Fruit fly (Drosophila melanogaster) whole organism, embryonic: ENCODE results near the gene Nepl20.

ENCODE experiments used
- Awh ChIP-seq: fragments of 200-800 bp; sonication (Bioruptor generic); IDR thresholded peaks from 2 replicates; pipeline ENCODE4, ENCODE4 v1.3.6; 2022; ENCODE audit warnings: missing biosample characterization, missing genetic modification characterization
- BtbVII ChIP-seq: fragments of 200-800 bp; sonication (Bioruptor generic); optimal IDR thresholded peaks from 3 replicates; lab custom pipeline; 2017; ENCODE audit warnings: missing biosample characterization, mild to moderate bottlenecking, missing genetic modification characterization
- CG10267 ChIP-seq: fragments of 200-800 bp; sonication (Bioruptor generic); optimal IDR thresholded peaks from 2 replicates; lab custom pipeline; 2018; ENCODE audit warnings: missing biosample characterization, mild to moderate bottlenecking, missing genetic modification characterization, moderate library complexity
- CG10565 ChIP-seq: fragments of 200-800 bp; sonication (Bioruptor generic); optimal IDR thresholded peaks from 3 replicates; lab custom pipeline; 2016; ENCODE audit warnings: missing biosample characterization, mild to moderate bottlenecking, missing genetic modification characterization
- CG11398 ChIP-seq: fragments of 200-800 bp; sonication (Bioruptor generic); optimal IDR thresholded peaks from 2 replicates; lab custom pipeline; 2016; ENCODE audit warnings: missing biosample characterization, missing genetic modification characterization
- CG12219 ChIP-seq: fragments of 200-800 bp; sonication (Bioruptor generic); optimal IDR thresholded peaks from 3 replicates; lab custom pipeline; 2018; ENCODE audit warnings: missing biosample characterization, mild to moderate bottlenecking, missing genetic modification characterization
- CG12942 ChIP-seq: fragments of 200-800 bp; sonication (Bioruptor generic); optimal IDR thresholded peaks from 3 replicates; lab custom pipeline; 2016; ENCODE audit warnings: missing biosample characterization, missing genetic modification characterization
- CG1603 ChIP-seq: fragments of 200-800 bp; sonication (Bioruptor generic); optimal IDR thresholded peaks from 2 replicates; lab custom pipeline; 2019; ENCODE audit warnings: missing biosample characterization, mild to moderate bottlenecking, missing genetic modification characterization, moderate library complexity
- CG1792 ChIP-seq: fragments of 200-800 bp; sonication (Bioruptor generic); optimal IDR thresholded peaks from 2 replicates; lab custom pipeline; 2016; ENCODE audit warnings: missing biosample characterization, missing genetic modification characterization
- CG18764 ChIP-seq: fragments of 200-800 bp; sonication (Bioruptor generic); optimal IDR thresholded peaks from 3 replicates; lab custom pipeline; 2016; ENCODE audit warnings: missing biosample characterization, missing genetic modification characterization
- CG3281 ChIP-seq: fragments of 200-800 bp; sonication (Bioruptor generic); optimal IDR thresholded peaks from 3 replicates; lab custom pipeline; 2017; ENCODE audit warnings: missing biosample characterization, mild to moderate bottlenecking, missing genetic modification characterization
- CG3838 ChIP-seq: fragments of 200-800 bp; sonication (Bioruptor generic); optimal IDR thresholded peaks from 3 replicates; lab custom pipeline; 2016; ENCODE audit warnings: missing biosample characterization, missing genetic modification characterization
- CG4360 ChIP-seq: fragments of 200-800 bp; sonication (Bioruptor generic); IDR thresholded peaks from 2 replicates; pipeline ENCODE4 v1.3.6; 2022; ENCODE audit warnings: missing biosample characterization, missing genetic modification characterization
- CG4854 ChIP-seq: fragments of 200-800 bp; sonication (Bioruptor generic); optimal IDR thresholded peaks from 2 replicates; lab custom pipeline; 2016; ENCODE audit warnings: missing biosample characterization, missing genetic modification characterization, inconsistent platforms
- CG6254 ChIP-seq: fragments of 200-800 bp; sonication (Bioruptor generic); optimal IDR thresholded peaks from 3 replicates; lab custom pipeline; 2017; ENCODE audit warnings: mild to moderate bottlenecking, missing biosample characterization, missing genetic modification reagents, missing genetic modification characterization
- CG8765 ChIP-seq: fragments of 200-800 bp; sonication (Bioruptor generic); IDR thresholded peaks from 2 replicates; pipeline ENCODE4 v1.3.6; 2022; ENCODE audit warnings: missing biosample characterization, missing genetic modification characterization
- CG9609 ChIP-seq: fragments of 200-800 bp; sonication (Bioruptor generic); optimal IDR thresholded peaks from 3 replicates; lab custom pipeline; 2016; ENCODE audit warnings: missing biosample characterization, missing genetic modification characterization
- CHES-1-like ChIP-seq: fragments of 200-800 bp; sonication (Bioruptor generic); optimal IDR thresholded peaks from 2 replicates; lab custom pipeline; 2016; ENCODE audit warnings: missing biosample characterization, missing genetic modification characterization
- D ChIP-seq, 2 experiments: fragments of 200-800 bp in 1 of 2; fragments of >200 bp in 1 of 2; sonication (Bioruptor generic) in 1 of 2; optimal IDR thresholded peaks; 2 replicates in 1 of 2; 3 replicates in 1 of 2; lab custom pipeline; 2017; ENCODE audit warnings: mild to moderate bottlenecking in 1 of 2, missing biosample characterization in 1 of 2, missing genetic modification characterization in 1 of 2, missing genetic modification reagents in 1 of 2
- Dad ChIP-seq: fragments of 200-800 bp; sonication (Bioruptor generic); optimal IDR thresholded peaks from 3 replicates; lab custom pipeline; 2016; ENCODE audit warnings: missing biosample characterization, missing genetic modification characterization
- Dek ChIP-seq: fragments of 200-800 bp; sonication (Bioruptor generic); optimal IDR thresholded peaks from 3 replicates; lab custom pipeline; 2019; ENCODE audit warnings: missing biosample characterization, mild to moderate bottlenecking, missing genetic modification characterization, moderate library complexity
- Dfd ChIP-seq, 2 experiments: fragments of >200 bp; optimal IDR thresholded peaks; 2 replicates each; lab custom pipeline; 2017; ENCODE audit warnings: missing biosample characterization in 2 of 2, missing genetic modification characterization in 2 of 2
- Dip3 ChIP-seq: fragments of 200-800 bp; sonication (Bioruptor generic); optimal IDR thresholded peaks from 3 replicates; lab custom pipeline; 2016; ENCODE audit warnings: missing biosample characterization, missing genetic modification characterization
- Dll ChIP-seq: fragments of 200-800 bp; sonication (Bioruptor generic); IDR thresholded peaks from 4 replicates; pipeline ENCODE4 v1.3.6; 2022; ENCODE audit warnings: missing biosample characterization, missing genetic modification characterization; ENCODE audit not compliant: partially characterized antibody
- Fer1 ChIP-seq: fragments of 200-800 bp; sonication (Bioruptor generic); optimal IDR thresholded peaks from 2 replicates; lab custom pipeline; 2017; ENCODE audit warnings: missing biosample characterization, mild to moderate bottlenecking, missing genetic modification characterization
- H2.0 ChIP-seq: fragments of 200-800 bp; sonication (Bioruptor generic); IDR thresholded peaks from 2 replicates; pipeline ENCODE4 v1.3.6; 2022; ENCODE audit warnings: missing biosample characterization, missing genetic modification characterization
- HLH3B ChIP-seq: fragments of 200-800 bp; sonication (Bioruptor generic); IDR thresholded peaks from 2 replicates; pipeline ENCODE4 v1.3.6; 2022; ENCODE audit warnings: missing biosample characterization, missing genetic modification characterization
- Hand ChIP-seq: fragments of 200-800 bp; sonication (Bioruptor generic); optimal IDR thresholded peaks from 2 replicates; lab custom pipeline; 2017; ENCODE audit warnings: mild to moderate bottlenecking, missing biosample characterization, missing genetic modification reagents, missing genetic modification characterization
- Lim3 ChIP-seq: fragments of 200-800 bp; sonication (Bioruptor generic); IDR thresholded peaks from 2 replicates; pipeline ENCODE4 v1.3.6; 2022; ENCODE audit warnings: missing biosample characterization, missing genetic modification characterization
- Med ChIP-seq: fragments of 200-800 bp; sonication (Bioruptor generic); peaks from one replicate; lab custom pipeline; 2016; ENCODE audit warnings: missing biosample characterization, missing genetic modification characterization, mild to moderate bottlenecking, inconsistent platforms, moderate library complexity
- ac ChIP-seq: fragments of 200-800 bp; sonication (Bioruptor generic); optimal IDR thresholded peaks from 3 replicates; lab custom pipeline; 2017; ENCODE audit warnings: missing biosample characterization, mild to moderate bottlenecking, missing genetic modification characterization
- ash1 ChIP-seq: fragments of 200-800 bp; sonication (Bioruptor generic); optimal IDR thresholded peaks from 2 replicates; lab custom pipeline; 2018; ENCODE audit warnings: missing biosample characterization, mild to moderate bottlenecking, missing genetic modification characterization
- az2 ChIP-seq: fragments of 200-800 bp; sonication (Bioruptor generic); optimal IDR thresholded peaks from 3 replicates; lab custom pipeline; 2016; ENCODE audit warnings: missing biosample characterization, missing genetic modification characterization
- crol ChIP-seq: fragments of 200-800 bp; sonication (Bioruptor generic); IDR thresholded peaks from 2 replicates; pipeline ENCODE4 v1.3.6; 2022; ENCODE audit warnings: missing biosample characterization, missing genetic modification characterization
- dan ChIP-seq: fragments of 200-800 bp; sonication (Bioruptor generic); IDR thresholded peaks from 2 replicates; pipeline ENCODE4 v1.3.6; 2022; ENCODE audit warnings: missing biosample characterization, missing genetic modification characterization
- eve ChIP-seq, 2 experiments: fragments of >200 bp; optimal IDR thresholded peaks; 2 replicates each; lab custom pipeline; 2017; ENCODE audit warnings: missing biosample characterization in 2 of 2, missing genetic modification characterization in 2 of 2
- ham ChIP-seq: fragments of 200-800 bp; sonication (Bioruptor generic); IDR thresholded peaks from 2 replicates; pipeline ENCODE4 v1.3.6; 2022; ENCODE audit warnings: missing biosample characterization, missing genetic modification characterization
- insv ChIP-seq, 2 experiments: fragments of 200-800 bp; sonication (Bioruptor generic); optimal IDR thresholded peaks; 3 replicates each; lab custom pipeline; 2016 to 2018; ENCODE audit warnings: missing biosample characterization in 2 of 2, missing genetic modification characterization in 2 of 2
- mam ChIP-seq: fragments of 200-800 bp; sonication (Bioruptor generic); optimal IDR thresholded peaks from 3 replicates; lab custom pipeline; 2016; ENCODE audit warnings: missing biosample characterization, missing genetic modification characterization
- nom ChIP-seq: fragments of 200-800 bp; sonication (Bioruptor generic); optimal IDR thresholded peaks from 2 replicates; lab custom pipeline; 2017; ENCODE audit warnings: missing biosample characterization, missing genetic modification characterization, mild to moderate bottlenecking, moderate library complexity, missing genetic modification reagents
- pan ChIP-seq, 4 experiments: fragments of >200 bp in 3 of 4; fragments of 200-800 bp in 1 of 4; sonication (Bioruptor generic) in 1 of 4; optimal IDR thresholded peaks in 3 of 4; IDR thresholded peaks in 1 of 4; 2 replicates each; pipeline versions ENCODE4 v1.3.6 to Lab custom; 2017 to 2022; ENCODE audit warnings: missing biosample characterization in 2 of 4, missing genetic modification characterization in 2 of 4, mixed read lengths in 1 of 4
- psq ChIP-seq: fragments of 200-800 bp; sonication (Bioruptor generic); optimal IDR thresholded peaks from 2 replicates; lab custom pipeline; 2017; ENCODE audit warnings: missing biosample characterization, missing genetic modification characterization
- run ChIP-seq: fragments of 200-800 bp; sonication (Bioruptor generic); optimal IDR thresholded peaks from 3 replicates; lab custom pipeline; 2018; ENCODE audit warnings: missing biosample characterization, mild to moderate bottlenecking, missing genetic modification characterization
- so ChIP-seq: fragments of 200-800 bp; sonication (Bioruptor generic); IDR thresholded peaks from 3 replicates; pipeline ENCODE4 v1.3.6; 2022; ENCODE audit warnings: missing biosample characterization, missing genetic modification characterization
- sr ChIP-seq: fragments of 200-800 bp; sonication (Bioruptor generic); IDR thresholded peaks from 3 replicates; pipeline ENCODE4 v1.3.6; 2022; ENCODE audit warnings: missing biosample characterization, missing genetic modification characterization
- ssp ChIP-seq: fragments of 200-800 bp; sonication (Bioruptor generic); IDR thresholded peaks from 2 replicates; pipeline ENCODE4 v1.3.6; 2022; ENCODE audit warnings: missing biosample characterization, missing genetic modification characterization
- vvl ChIP-seq: fragments of 200-800 bp; sonication (Bioruptor generic); IDR thresholded peaks from 2 replicates; pipeline ENCODE4 v1.3.6; 2022; ENCODE audit warnings: missing biosample characterization, missing genetic modification characterization
- zfh2 ChIP-seq: fragments of 200-800 bp; sonication (Bioruptor generic); optimal IDR thresholded peaks from 2 replicates; lab custom pipeline; 2016; ENCODE audit warnings: missing biosample characterization, missing genetic modification characterization

Gene Nepl20

DNA sequence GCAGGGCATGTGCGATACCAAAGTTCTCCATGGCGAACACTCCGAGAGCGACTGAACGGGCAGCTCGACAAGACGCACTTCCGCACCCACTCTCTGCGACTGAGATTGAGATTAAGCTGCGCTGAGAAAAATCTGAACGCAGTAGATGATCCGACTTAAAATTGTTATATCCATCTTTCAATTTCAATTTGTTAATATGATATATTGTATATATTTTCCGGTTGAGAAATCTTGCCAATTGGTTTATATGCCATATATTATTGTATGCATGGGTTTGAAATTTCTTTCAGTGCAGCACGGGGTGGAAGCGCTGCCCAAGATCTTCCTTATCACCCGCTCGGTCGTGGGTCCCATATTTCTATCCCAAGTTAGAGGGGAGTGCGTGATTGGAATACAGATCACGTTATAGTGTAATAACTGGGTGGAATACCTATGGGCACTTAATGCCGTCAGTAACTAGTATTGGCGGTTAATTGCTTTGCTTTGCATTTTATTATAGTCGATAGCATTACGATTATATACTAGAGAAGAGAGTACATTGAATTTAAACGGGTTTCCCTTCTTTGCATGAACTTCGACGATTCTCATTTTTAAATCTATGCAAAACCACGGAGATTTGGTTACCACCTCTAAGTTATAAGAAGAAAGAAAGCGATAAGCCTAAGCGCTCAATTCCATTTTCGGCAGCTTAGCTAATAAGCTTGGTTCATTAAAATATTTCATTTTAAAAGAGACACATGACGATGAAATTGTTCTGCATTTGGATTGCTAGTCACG lies at the start of gene Nepl20, which contains the start of gene Nepl19 (continued):
- TF ChIP-seq so (GFP tag; lab: Robert Waterston, UW) (peak; percentile 68; the same call in 1 of the 3 replicates), BtbVII (GFP tag; lab: Kevin White, UChicago) (peak; percentile 75), ham (GFP tag; lab: Robert Waterston, UW) (no peak), Lim3 (GFP tag; lab: Robert Waterston, UW) (no peak; the same call in 1 of the 2 replicates), CG1603 (tag; lab: Kevin White, UChicago) (peak; percentile 92), ssp (GFP tag; lab: Robert Waterston, UW) (peak; percentile 76), run (tag; lab: Kevin White, UChicago) (peak; percentile 37), CG18764 (GFP tag; lab: Kevin White, UChicago) (peak; percentile 54), H2.0 (GFP tag; lab: Robert Waterston, UW) (peak; percentile 69), nom (GFP tag; lab: Kevin White, UChicago) (peak; percentile 62), CHES-1-like (no peak), CG11398 (GFP tag; lab: Kevin White, UChicago) (no peak), az2 (peak; percentile 75), CG8765 (peak; percentile 37; the same call in 1 of the 2 replicates), CG4854 (no peak), mam (GFP tag; lab: Kevin White, UChicago) (peak; percentile 65), sr (0 out of 3 replicates have a peak, but pooled peaks have one; percentile 38), zfh2 (GFP tag; lab: Kevin White, UChicago) (peak; percentile 44), D (optimal IDR thresholded peaks at IDR 0.05; lab: Kevin White, UChicago) (no peak), D (GFP tag; optimal IDR thresholded peaks at IDR 0.05; lab: Kevin White, UChicago) (peak; percentile 70), Med (GFP tag; lab: Kevin White, UChicago) (peak; percentile 91), crol (GFP tag; lab: Robert Waterston, UW) (peak; percentile 44), Dad (GFP tag; lab: Kevin White, UChicago) (peak; percentile 45), Dll (GFP tag; lab: Robert Waterston, UW) (0 out of 4 replicates have a peak, but pooled peaks have one; percentile 43), CG10267 (peak; percentile 71), CG3838 (peak; percentile 19), insv (GFP tag; optimal IDR thresholded peaks at IDR 0.05; lab: Kevin White, UChicago) (no peak), eve (GFP tag; optimal IDR thresholded peaks at IDR 0.05; lab: Kevin White, UChicago) (no peak), Dfd (GFP tag; optimal IDR thresholded peaks at IDR 0.05; lab: Kevin White, UChicago) (no peak), ac (peak; percentile 2), Awh (GFP tag; lab: Robert Waterston, UW) (peak; percentile 69), Dip3 (GFP tag; lab: Kevin White, UChicago) (peak; percentile 53), CG10565 (GFP tag; lab: Kevin White, UChicago) (no peak), CG3281 (peak; percentile 79), psq (GFP tag; lab: Kevin White, UChicago) (no peak), CG12942 (GFP tag; lab: Kevin White, UChicago) (peak; percentile 58), CG1792 (GFP tag; lab: Kevin White, UChicago) (peak; percentile 25), HLH3B (peak; percentile 79), Dek (peak; percentile 67), CG9609 (GFP tag; lab: Kevin White, UChicago) (no peak), Hand (GFP tag; lab: Kevin White, UChicago) (peak; percentile 64), vvl (GFP tag; lab: Robert Waterston, UW) (peak; percentile 93), ash1 (GFP tag; lab: Kevin White, UChicago) (no peak), dan (GFP tag; lab: Robert Waterston, UW) (peak; percentile 42; the same call in 1 of the 2 replicates), pan (optimal IDR thresholded peaks at IDR 0.05; lab: Kevin White, UChicago) (no peak), pan (GFP tag; optimal IDR thresholded peaks at IDR 0.05 in 1 of 2, IDR thresholded peaks at IDR 0.05 in 1 of 2) (peak in 1 of 2 experiments; percentile 81), CG6254 (peak; percentile 59), Fer1 (peak; percentile 87), CG12219 (GFP tag; lab: Kevin White, UChicago) (peak; percentile 75), CG4360 (GFP tag; lab: Robert Waterston, UW) (peak; percentile 34; the same call in 1 of the 2 replicates)
